Fruit fly (Drosophila melanogaster) S2 (cell line): ENCODE data around the gene MRG15.

Experiments used
- CG8478 ChIP-seq: fragments of >200 bp; optimal IDR thresholded peaks from 2 replicates; lab custom pipeline; 2018
- CTCF ChIP-seq, 2 experiments: fragments of >200 bp; optimal IDR thresholded peaks; 2 replicates each; lab custom pipeline; 2018

- no peak for TF ChIP-seq CG8478 (lab: Kevin White, UChicago)
- no peak for TF ChIP-seq CTCF (optimal IDR thresholded peaks at IDR 0.05; lab: Kevin White, UChicago)
Measured at dm6 chr3R:15288802-15289201, 10.9 kb upstream of the MRG15 start.
